Fruit fly (Drosophila melanogaster) whole organism, embryonic: ENCODE results near the gene Cpr67Fa2.

Experiments
- CG10959 ChIP-seq: fragments of 200-800 bp; sonication (Bioruptor generic); IDR thresholded peaks from 2 replicates; pipeline ENCODE4 v1.3.6; 2022; ENCODE audit warnings: missing biosample characterization, missing genetic modification characterization
- CG14441 ChIP-seq: fragments of 200-800 bp; sonication (Bioruptor generic); IDR thresholded peaks from 2 replicates; pipeline ENCODE4 v1.3.6; 2022; ENCODE audit warnings: missing biosample characterization, missing genetic modification characterization
- CG15073 ChIP-seq: fragments of 200-800 bp; sonication (Bioruptor generic); optimal IDR thresholded peaks from 2 replicates; lab custom pipeline; 2016; ENCODE audit warnings: missing biosample characterization, missing genetic modification characterization
- CG18262 ChIP-seq: fragments of 200-800 bp; optimal IDR thresholded peaks from 3 replicates; lab custom pipeline; 2019; ENCODE audit warnings: missing biosample characterization, mild to moderate bottlenecking, missing genetic modification characterization, moderate library complexity
- CG18599 ChIP-seq: fragments of 200-800 bp; sonication (Bioruptor generic); optimal IDR thresholded peaks from 3 replicates; lab custom pipeline; 2017; ENCODE audit warnings: missing biosample characterization, missing genetic modification characterization, mild to moderate bottlenecking, moderate library complexity, missing genetic modification reagents
- CG18764 ChIP-seq: fragments of 200-800 bp; sonication (Bioruptor generic); optimal IDR thresholded peaks from 3 replicates; lab custom pipeline; 2016; ENCODE audit warnings: missing biosample characterization, missing genetic modification characterization
- CG31441 ChIP-seq: fragments of 200-800 bp; sonication (Bioruptor generic); IDR thresholded peaks from 2 replicates; pipeline ENCODE4 v1.3.6; 2022; ENCODE audit warnings: missing biosample characterization, missing genetic modification characterization
- CG34224 ChIP-seq: fragments of 200-800 bp; sonication (Bioruptor generic); IDR thresholded peaks from 3 replicates; pipeline ENCODE4 v1.3.6; 2022; ENCODE audit warnings: missing biosample characterization, missing genetic modification characterization; ENCODE audit not compliant: partially characterized antibody
- CG3838 ChIP-seq: fragments of 200-800 bp; sonication (Bioruptor generic); optimal IDR thresholded peaks from 3 replicates; lab custom pipeline; 2016; ENCODE audit warnings: missing biosample characterization, missing genetic modification characterization
- CG4360 ChIP-seq: fragments of 200-800 bp; sonication (Bioruptor generic); IDR thresholded peaks from 2 replicates; pipeline ENCODE4 v1.3.6; 2022; ENCODE audit warnings: missing biosample characterization, missing genetic modification characterization
- CG4854 ChIP-seq: fragments of 200-800 bp; sonication (Bioruptor generic); optimal IDR thresholded peaks from 2 replicates; lab custom pipeline; 2016; ENCODE audit warnings: missing biosample characterization, missing genetic modification characterization, inconsistent platforms
- CG6654 ChIP-seq: fragments of 200-800 bp; sonication (Bioruptor generic); optimal IDR thresholded peaks from 2 replicates; lab custom pipeline; 2017; ENCODE audit warnings: missing biosample characterization, mild to moderate bottlenecking, missing genetic modification characterization
- CG7372 ChIP-seq: fragments of 200-800 bp; sonication (Bioruptor generic); IDR thresholded peaks from 2 replicates; pipeline ENCODE4 v1.3.6; 2022; ENCODE audit warnings: missing biosample characterization, missing genetic modification characterization
- CG7786 ChIP-seq: fragments of 200-800 bp; sonication (Bioruptor generic); optimal IDR thresholded peaks from 2 replicates; lab custom pipeline; 2016; ENCODE audit warnings: missing biosample characterization, missing genetic modification characterization
- CG7928 ChIP-seq: fragments of 200-800 bp; sonication (Bioruptor generic); optimal IDR thresholded peaks from 2 replicates; lab custom pipeline; 2017; ENCODE audit warnings: missing biosample characterization, mild to moderate bottlenecking, missing genetic modification characterization
- CG8089 ChIP-seq: fragments of 200-800 bp; sonication (Bioruptor generic); optimal IDR thresholded peaks from 3 replicates; lab custom pipeline; 2016; ENCODE audit warnings: missing biosample characterization, missing genetic modification characterization
- CG9932 ChIP-seq: fragments of 200-800 bp; sonication (Bioruptor generic); IDR thresholded peaks from 2 replicates; pipeline ENCODE4 v1.3.6; 2022; ENCODE audit warnings: missing biosample characterization, missing genetic modification characterization
- CHES-1-like ChIP-seq: fragments of 200-800 bp; sonication (Bioruptor generic); optimal IDR thresholded peaks from 2 replicates; lab custom pipeline; 2016; ENCODE audit warnings: missing biosample characterization, missing genetic modification characterization
- Doc3 ChIP-seq: fragments of 200-800 bp; sonication (Bioruptor generic); IDR thresholded peaks from 3 replicates; pipeline ENCODE4 v1.3.6; 2022; ENCODE audit warnings: missing biosample characterization, missing genetic modification characterization; ENCODE audit not compliant: partially characterized antibody
- Dref ChIP-seq: fragments of 200-800 bp; sonication (Bioruptor generic); IDR thresholded peaks from 2 replicates; pipeline ENCODE4 v1.3.6; 2022; ENCODE audit warnings: missing biosample characterization, missing genetic modification characterization
- Gsc ChIP-seq: fragments of 200-800 bp; sonication (Bioruptor generic); IDR thresholded peaks from 2 replicates; pipeline ENCODE4 v1.3.6; 2022; ENCODE audit warnings: missing biosample characterization, missing genetic modification characterization
- HLH54F ChIP-seq: fragments of 200-800 bp; sonication (Bioruptor generic); optimal IDR thresholded peaks from 3 replicates; lab custom pipeline; 2016; ENCODE audit warnings: missing biosample characterization, missing genetic modification characterization
- Hmx ChIP-seq: fragments of 200-800 bp; sonication (Bioruptor generic); optimal IDR thresholded peaks from 2 replicates; lab custom pipeline; 2016; ENCODE audit warnings: missing biosample characterization, missing genetic modification characterization
- Lim3 ChIP-seq: fragments of 200-800 bp; sonication (Bioruptor generic); IDR thresholded peaks from 2 replicates; pipeline ENCODE4 v1.3.6; 2022; ENCODE audit warnings: missing biosample characterization, missing genetic modification characterization
- MTF-1 ChIP-seq: fragments of 200-800 bp; sonication (Bioruptor generic); optimal IDR thresholded peaks from 2 replicates; lab custom pipeline; 2018; ENCODE audit warnings: missing biosample characterization, mild to moderate bottlenecking, missing genetic modification characterization, borderline replicate concordance
- NC2β ChIP-seq: fragments of 200-800 bp; sonication (Bioruptor generic); optimal IDR thresholded peaks from 2 replicates; lab custom pipeline; 2016; ENCODE audit warnings: missing biosample characterization, missing genetic modification characterization
- Nf-YB ChIP-seq: fragments of 200-800 bp; sonication (Bioruptor generic); optimal IDR thresholded peaks from 3 replicates; lab custom pipeline; 2019; ENCODE audit warnings: missing biosample characterization, mild to moderate bottlenecking, missing genetic modification characterization, moderate library complexity
- Poxn ChIP-seq: fragments of 200-800 bp; sonication (Bioruptor generic); IDR thresholded peaks from 2 replicates; pipeline ENCODE4 v1.3.6; 2022; ENCODE audit warnings: missing biosample characterization, missing genetic modification characterization
- ato ChIP-seq: fragments of 200-800 bp; sonication (Bioruptor generic); IDR thresholded peaks from 2 replicates; pipeline ENCODE4 v1.3.6; 2022; ENCODE audit warnings: missing biosample characterization, missing genetic modification characterization; ENCODE audit not compliant: partially characterized antibody
- cato ChIP-seq: fragments of 200-800 bp; sonication (Bioruptor generic); optimal IDR thresholded peaks from 2 replicates; lab custom pipeline; 2016; ENCODE audit warnings: missing biosample characterization, missing genetic modification characterization, borderline replicate concordance
- caup ChIP-seq: fragments of 200-800 bp; sonication (Bioruptor generic); optimal IDR thresholded peaks from 3 replicates; lab custom pipeline; 2017; ENCODE audit warnings: missing biosample characterization, mild to moderate bottlenecking, missing genetic modification characterization, moderate library complexity; ENCODE audit not compliant: severe bottlenecking
- chinmo ChIP-seq: fragments of 200-800 bp; sonication (Bioruptor generic); IDR thresholded peaks from 4 replicates; pipeline ENCODE4 v1.3.6; 2022; ENCODE audit warnings: missing biosample characterization, missing genetic modification characterization; ENCODE audit not compliant: partially characterized antibody
- fd96Cb ChIP-seq: fragments of 200-800 bp; sonication (Bioruptor generic); optimal IDR thresholded peaks from 2 replicates; lab custom pipeline; 2018; ENCODE audit warnings: missing biosample characterization, mild to moderate bottlenecking, missing genetic modification characterization, moderate library complexity
- fru ChIP-seq: fragments of >200 bp; optimal IDR thresholded peaks from 2 replicates; lab custom pipeline; 2017
- fu2 ChIP-seq: fragments of 200-800 bp; sonication (Bioruptor generic); optimal IDR thresholded peaks from 2 replicates; lab custom pipeline; 2016; ENCODE audit warnings: missing biosample characterization, missing genetic modification characterization
- gem ChIP-seq: fragments of 200-800 bp; sonication (Bioruptor generic); optimal IDR thresholded peaks from 2 replicates; lab custom pipeline; 2019; ENCODE audit warnings: missing biosample characterization, mild to moderate bottlenecking, missing genetic modification characterization, moderate library complexity
- hb ChIP-seq: fragments of 200-800 bp; sonication (Bioruptor generic); IDR thresholded peaks from 3 replicates; pipeline ENCODE4 v1.3.6; 2022; ENCODE audit warnings: missing biosample characterization, missing genetic modification characterization; ENCODE audit not compliant: partially characterized antibody
- jing ChIP-seq: fragments of 200-800 bp; sonication (Bioruptor generic); optimal IDR thresholded peaks from 2 replicates; lab custom pipeline; 2018; ENCODE audit warnings: missing biosample characterization, mild to moderate bottlenecking, missing genetic modification characterization
- odd ChIP-seq: fragments of 200-800 bp; sonication (Bioruptor generic); optimal IDR thresholded peaks from 2 replicates; lab custom pipeline; 2017; ENCODE audit warnings: missing biosample characterization, mild to moderate bottlenecking, missing genetic modification characterization
- pb ChIP-seq: fragments of 200-800 bp; sonication (Bioruptor generic); optimal IDR thresholded peaks from 3 replicates; lab custom pipeline; 2016; ENCODE audit warnings: missing biosample characterization, missing genetic modification characterization
- pfk ChIP-seq: fragments of 200-800 bp; sonication (Bioruptor generic); optimal IDR thresholded peaks from 2 replicates; lab custom pipeline; 2018; ENCODE audit warnings: missing biosample characterization, mild to moderate bottlenecking, missing genetic modification characterization, moderate library complexity
- row ChIP-seq: fragments of 200-800 bp; sonication (Bioruptor generic); IDR thresholded peaks from 3 replicates; pipeline ENCODE4 v1.3.6; 2022; ENCODE audit warnings: missing biosample characterization, missing genetic modification characterization
- schlank ChIP-seq: fragments of 200-800 bp; sonication (Bioruptor generic); optimal IDR thresholded peaks from 2 replicates; lab custom pipeline; 2018; ENCODE audit warnings: missing biosample characterization, mild to moderate bottlenecking, missing genetic modification characterization
- sens-2 ChIP-seq: fragments of 200-800 bp; sonication (Bioruptor generic); IDR thresholded peaks from 2 replicates; pipeline ENCODE4 v1.3.6; 2022; ENCODE audit warnings: missing biosample characterization, missing genetic modification characterization
- slp2 ChIP-seq: fragments of 200-800 bp; sonication (Bioruptor generic); optimal IDR thresholded peaks from 2 replicates; lab custom pipeline; 2016; ENCODE audit warnings: missing biosample characterization, missing genetic modification characterization
- sob ChIP-seq: fragments of 200-800 bp; sonication (Bioruptor generic); IDR thresholded peaks from 2 replicates; pipeline ENCODE4 v1.3.6; 2022; ENCODE audit warnings: missing biosample characterization, missing genetic modification characterization
- stwl ChIP-seq: fragments of 200-800 bp; sonication (Bioruptor generic); optimal IDR thresholded peaks from 3 replicates; lab custom pipeline; 2018; ENCODE audit warnings: missing biosample characterization, mild to moderate bottlenecking, missing genetic modification characterization, moderate library complexity
- toy ChIP-seq: fragments of 200-800 bp; sonication (Bioruptor generic); IDR thresholded peaks from 2 replicates; pipeline ENCODE4 v1.3.6; 2022; ENCODE audit warnings: missing biosample characterization, missing genetic modification characterization
- tup ChIP-seq: fragments of 200-800 bp; sonication (Bioruptor generic); optimal IDR thresholded peaks from 2 replicates; lab custom pipeline; 2016; ENCODE audit warnings: missing biosample characterization, mild to moderate bottlenecking, missing genetic modification characterization, moderate library complexity
- tx ChIP-seq: fragments of 200-800 bp; sonication (Bioruptor generic); optimal IDR thresholded peaks from 2 replicates; lab custom pipeline; 2016; ENCODE audit warnings: missing biosample characterization, missing genetic modification characterization
- wek ChIP-seq: fragments of 200-800 bp; sonication (Bioruptor generic); optimal IDR thresholded peaks from 3 replicates; lab custom pipeline; 2018; ENCODE audit warnings: missing biosample characterization, mild to moderate bottlenecking, missing genetic modification characterization, moderate library complexity
- wor ChIP-seq: fragments of 200-800 bp; sonication (Bioruptor generic); IDR thresholded peaks from 2 replicates; pipeline ENCODE4 v1.3.6; 2022; ENCODE audit warnings: missing biosample characterization, missing genetic modification characterization

Cpr67Fa2 gene

DNA sequence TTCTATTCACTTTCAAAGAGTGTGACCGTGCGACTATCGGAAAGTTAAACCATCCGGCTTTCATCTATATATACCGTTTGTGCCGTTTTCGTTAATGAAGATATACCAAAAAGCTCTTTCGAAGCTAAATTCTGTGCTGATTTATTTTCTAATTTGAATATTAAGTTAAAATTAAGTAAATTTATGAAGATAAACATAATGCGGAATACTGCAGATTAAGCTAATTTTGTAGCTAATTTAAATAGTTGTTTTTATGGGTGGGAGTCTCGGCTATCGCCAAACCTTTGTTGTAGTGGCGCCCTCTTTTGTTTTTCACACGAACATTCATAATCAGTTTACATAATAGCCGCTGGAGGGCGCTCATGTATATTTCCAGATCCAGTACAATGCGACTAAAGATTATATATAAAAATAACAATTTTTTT lies 7.6 kb downstream of the Cpr67Fa2 start, which contains the start of gene Aps (continued):
- TF ChIP-seq row (GFP tag; lab: Robert Waterston, UW) = no peak
- peak; percentile 27 for TF ChIP-seq tx (GFP tag; lab: Kevin White, UChicago)
- no peak for TF ChIP-seq Dref (GFP tag; lab: Robert Waterston, UW)
- TF ChIP-seq CG9932 = peak; percentile 79
- TF ChIP-seq fu2 (GFP tag; lab: Kevin White, UChicago) = no peak
- peak; percentile 36; the same call in 1 of the 2 replicates for TF ChIP-seq sens-2 (GFP tag; lab: Robert Waterston, UW)
- TF ChIP-seq schlank (tag; lab: Kevin White, UChicago) = no peak
- TF ChIP-seq ato (GFP tag; lab: Robert Waterston, UW) = no peak
- no peak for TF ChIP-seq pb
- TF ChIP-seq CG18764 (GFP tag; lab: Kevin White, UChicago) = no peak
- peak; percentile 38; the same call in 1 of the 2 replicates for TF ChIP-seq CG14441 (GFP tag; lab: Robert Waterston, UW)
- no peak for TF ChIP-seq CG34224 (GFP tag; lab: Robert Waterston, UW)
- TF ChIP-seq Poxn (GFP tag; lab: Robert Waterston, UW) = no peak
- no peak for TF ChIP-seq CG3838 (GFP tag; lab: Kevin White, UChicago)
- TF ChIP-seq CG31441 (GFP tag; lab: Robert Waterston, UW) = no peak
- TF ChIP-seq CG4854 (GFP tag; lab: Kevin White, UChicago) = no peak
- TF ChIP-seq cato (GFP tag; lab: Kevin White, UChicago) = no peak
- peak; percentile 18 for TF ChIP-seq Nf-YB (GFP tag; lab: Kevin White, UChicago)
- TF ChIP-seq CG18599 (GFP tag; lab: Kevin White, UChicago) = no peak
- no peak for TF ChIP-seq tup (GFP tag; lab: Kevin White, UChicago)
- TF ChIP-seq Doc3 = no peak
- no peak for TF ChIP-seq toy (GFP tag; lab: Robert Waterston, UW)
- TF ChIP-seq CG4360 = no peak
- peak; percentile 50 for TF ChIP-seq CG18262 (tag; lab: Kevin White, UChicago)
- TF ChIP-seq fd96Cb (tag; lab: Kevin White, UChicago) = no peak
- no peak for TF ChIP-seq slp2 (GFP tag; lab: Kevin White, UChicago)
- no peak for TF ChIP-seq CG15073
- no peak for TF ChIP-seq CHES-1-like (GFP tag; lab: Kevin White, UChicago)
- no peak for TF ChIP-seq caup (GFP tag; lab: Kevin White, UChicago)
- no peak for TF ChIP-seq CG8089 (GFP tag; lab: Kevin White, UChicago)
- TF ChIP-seq sob (GFP tag; lab: Robert Waterston, UW) = peak; percentile 57; the same call in 1 of the 2 replicates
- peak; percentile 66 for TF ChIP-seq stwl (tag; lab: Kevin White, UChicago)
- peak; percentile 12 for TF ChIP-seq NC2β (GFP tag; lab: Kevin White, UChicago)
- peak; percentile 62 for TF ChIP-seq gem (tag; lab: Kevin White, UChicago)
- peak; percentile 31; the same call in 1 of the 2 replicates for TF ChIP-seq CG7372 (GFP tag; lab: Robert Waterston, UW)
- TF ChIP-seq CG10959 = 0 out of 2 replicates have a peak, but pooled peaks have one; percentile 16
- TF ChIP-seq chinmo (GFP tag; lab: Robert Waterston, UW) = no peak
- no peak for TF ChIP-seq odd (GFP tag; lab: Kevin White, UChicago)
- TF ChIP-seq pfk = no peak
- no peak for TF ChIP-seq hb (GFP tag; lab: Robert Waterston, UW)
- TF ChIP-seq Hmx (GFP tag; lab: Kevin White, UChicago) = no peak
- TF ChIP-seq HLH54F = peak; percentile 24
- TF ChIP-seq MTF-1 = no peak
- no peak for TF ChIP-seq Lim3 (GFP tag; lab: Robert Waterston, UW)
- TF ChIP-seq wor (GFP tag; lab: Robert Waterston, UW) = no peak
- TF ChIP-seq CG7786 (GFP tag; lab: Kevin White, UChicago) = no peak
- TF ChIP-seq Gsc (GFP tag; lab: Robert Waterston, UW) = no peak
- TF ChIP-seq wek (GFP tag; lab: Kevin White, UChicago) = no peak
- TF ChIP-seq CG6654 = no peak
- TF ChIP-seq jing = no peak
- no peak for TF ChIP-seq fru (lab: Kevin White, UChicago)
- TF ChIP-seq CG7928 (GFP tag; lab: Kevin White, UChicago) = no peak
